Worm (Caenorhabditis elegans) whole organism, L4/young adult: ENCODE results near the gene Y54G2A.41.

Source experiments
- W03F9.2 ChIP-seq: fragments of 150-350 bp; optimal IDR thresholded peaks from 2 replicates; lab custom pipeline; 2014; ENCODE audit warnings: missing biosample characterization, missing genetic modification characterization
- him-1 ChIP-seq: sonication (generic microtip); optimal IDR thresholded peaks from 2 replicates; lab custom pipeline; 2016; ENCODE audit warnings: missing genotype, missing genetic modification reagents, missing genetic modification characterization, missing compliant biosample characterization

DNA sequence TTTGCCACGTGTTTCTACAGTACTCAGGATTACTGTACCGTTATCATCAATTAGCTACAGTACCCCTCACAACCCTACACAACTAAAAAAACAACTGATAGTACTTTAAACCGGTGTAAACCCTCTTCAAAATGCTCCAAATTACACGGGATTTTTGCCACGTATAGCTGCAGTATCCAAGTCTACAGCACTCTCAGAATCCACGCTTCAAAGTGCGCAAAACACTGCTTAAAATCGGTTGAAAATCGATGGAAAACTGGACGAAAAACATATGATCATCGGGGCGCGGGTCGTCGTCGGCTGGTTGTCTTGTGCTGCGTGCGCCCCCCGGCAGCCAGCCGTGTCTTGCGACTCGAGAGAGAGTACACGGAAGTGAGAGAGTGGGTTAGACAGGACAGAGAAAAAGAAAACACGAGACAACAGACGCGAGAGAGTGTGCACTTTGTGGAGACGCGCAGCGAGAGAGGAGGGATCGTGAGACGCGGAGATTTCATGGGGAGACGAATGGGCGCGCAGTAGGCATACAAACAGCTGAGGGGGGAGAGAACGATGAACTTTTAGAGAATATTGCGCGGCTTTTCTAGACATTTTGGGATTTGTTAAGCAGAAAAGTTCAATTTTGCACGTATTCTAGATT is 43.2 kb upstream of the Y54G2A.41 start:
- TF ChIP-seq him-1 (tag; lab: Kevin White, UChicago) (peak; percentile 57), W03F9.2 (tag; lab: Kevin White, UChicago) (peak; percentile 9)
